Fruit fly (Drosophila melanogaster): ENCODE data around the gene spict.

The spict gene

dm6 chr2L:12750060-12750459 lies 45.5 kb downstream of the spict start:
- no peak for TF ChIP-seq unc-4 (GFP tag; IDR thresholded peaks at IDR 0.05; ENCODE audit: partially characterized antibody)
- no peak for TF ChIP-seq exex (tag; optimal IDR thresholded peaks at IDR 0.05)
- TF ChIP-seq CG1792 (GFP tag; optimal IDR thresholded peaks at IDR 0.05): no peak
- TF ChIP-seq CG11504 (tag; optimal IDR thresholded peaks at IDR 0.05): peak; percentile 38
- TF ChIP-seq CG2678 (tag; optimal IDR thresholded peaks at IDR 0.05): peak; percentile 39
- no peak for TF ChIP-seq CG11560 (tag; IDR thresholded peaks at IDR 0.05)
- TF ChIP-seq wdn (GFP tag; IDR thresholded peaks at IDR 0.05): no peak
- peak; percentile 24 for TF ChIP-seq Oli (tag; optimal IDR thresholded peaks at IDR 0.05)
- TF ChIP-seq CG10267 (tag; optimal IDR thresholded peaks at IDR 0.05): peak; percentile 2
- no peak for TF ChIP-seq Sry-δ (GFP tag; optimal IDR thresholded peaks at IDR 0.05)
- no peak for TF ChIP-seq CG11456 (GFP tag; IDR thresholded peaks at IDR 0.05)
- no peak for TF ChIP-seq twi (tag; optimal IDR thresholded peaks at IDR 0.05)
- TF ChIP-seq CG1529 (GFP tag; optimal IDR thresholded peaks at IDR 0.05): no peak
- TF ChIP-seq chif (GFP tag; optimal IDR thresholded peaks at IDR 0.05): no peak
- no peak for TF ChIP-seq Rfx (GFP tag; IDR thresholded peaks at IDR 0.05)
- no peak for TF ChIP-seq trem (tag; optimal IDR thresholded peaks at IDR 0.05)
- no peak for TF ChIP-seq grn (GFP tag; optimal IDR thresholded peaks at IDR 0.05)
- peak; percentile 10 for TF ChIP-seq PHDP (tag; optimal IDR thresholded peaks at IDR 0.05)
- TF ChIP-seq bsh (GFP tag; optimal IDR thresholded peaks at IDR 0.05): peak in 1 of 2 experiments; percentile 29
- TF ChIP-seq CG17359 (tag; optimal IDR thresholded peaks at IDR 0.05): peak; percentile 2
- TF ChIP-seq tup (GFP tag; optimal IDR thresholded peaks at IDR 0.05): no peak
- peak; percentile 15 for TF ChIP-seq Hr3 (GFP tag; optimal IDR thresholded peaks at IDR 0.05)
- TF ChIP-seq nmo (GFP tag; optimal IDR thresholded peaks at IDR 0.05): peak; percentile 32
- TF ChIP-seq Gug (GFP tag; IDR thresholded peaks at IDR 0.05): no peak
- no peak for TF ChIP-seq Lim3 (GFP tag; IDR thresholded peaks at IDR 0.05)
- no peak for TF ChIP-seq pb (GFP tag; optimal IDR thresholded peaks at IDR 0.05)
- no peak for TF ChIP-seq Max (GFP tag; optimal IDR thresholded peaks at IDR 0.05)
- TF ChIP-seq CG15269 (tag; optimal IDR thresholded peaks at IDR 0.05): peak; percentile 21
- TF ChIP-seq CG3847 (GFP tag; IDR thresholded peaks at IDR 0.05): no peak
- no peak for TF ChIP-seq CG7745 (tag; optimal IDR thresholded peaks at IDR 0.05)
- TF ChIP-seq inv (GFP tag; IDR thresholded peaks at IDR 0.05; ENCODE audit: partially characterized antibody): no peak
- no peak for TF ChIP-seq CG9817 (tag; optimal IDR thresholded peaks at IDR 0.05)
- no peak for TF ChIP-seq salm (tag; optimal IDR thresholded peaks at IDR 0.05)
- TF ChIP-seq Rx (GFP tag; IDR thresholded peaks at IDR 0.05): no peak
- no peak for TF ChIP-seq Usf (GFP tag; optimal IDR thresholded peaks at IDR 0.05)
- no peak for TF ChIP-seq Vsx1 (GFP tag; optimal IDR thresholded peaks at IDR 0.05)
- no peak for TF ChIP-seq CG7963 (GFP tag; IDR thresholded peaks at IDR 0.05; ENCODE audit: partially characterized antibody)
- TF ChIP-seq gcm (GFP tag; optimal IDR thresholded peaks at IDR 0.05): peak; percentile 48
- TF ChIP-seq CG17361 (GFP tag; IDR thresholded peaks at IDR 0.05): 0 out of 3 replicates have a peak, but pooled peaks have one; percentile 19
- TF ChIP-seq MESR4 (GFP tag; optimal IDR thresholded peaks at IDR 0.05): no peak
- no peak for TF ChIP-seq Dref (GFP tag; IDR thresholded peaks at IDR 0.05)
- no peak for TF ChIP-seq CG8281 (tag; optimal IDR thresholded peaks at IDR 0.05)
- TF ChIP-seq seq (GFP tag; IDR thresholded peaks at IDR 0.05): no peak
- TF ChIP-seq oc (tag; optimal IDR thresholded peaks at IDR 0.05): no peak
- TF ChIP-seq CG31365 (tag; optimal IDR thresholded peaks at IDR 0.05): no peak
- TF ChIP-seq Xbp1 (GFP tag; optimal IDR thresholded peaks at IDR 0.05): no peak
- TF ChIP-seq NC2β (GFP tag; optimal IDR thresholded peaks at IDR 0.05): no peak
- TF ChIP-seq CG31224 (GFP tag; IDR thresholded peaks at IDR 0.05): no peak
- peak; percentile 5 for TF ChIP-seq fd96Cb (tag; optimal IDR thresholded peaks at IDR 0.05)
- TF ChIP-seq CG3065 (GFP tag; optimal IDR thresholded peaks at IDR 0.05): no peak
- no peak for TF ChIP-seq maf-S (GFP tag; optimal IDR thresholded peaks at IDR 0.05)
